Worm (Caenorhabditis elegans): ENCODE measurements around the gene rga-4.

- TF ChIP-seq dao-5 (tag; optimal IDR thresholded peaks at IDR 0.05) = no peak
- TF ChIP-seq him-1 (tag; optimal IDR thresholded peaks at IDR 0.05) = no peak
These were observed 57.0 kb downstream of the rga-4 start for ce11 chrV:1326067-1326466.
